Worm (Caenorhabditis elegans) whole organism, L4 larva: Measurements from ENCODE around the gene C08F11.3.
"Not testable (repeated sequence)": the region's sequence is repeated elsewhere in the genome, so short reads cannot be mapped to it uniquely, and the experiment has no call there.

Experiments used
- D1046.2 ChIP-seq: fragments of 200-800 bp; sonication (Bioruptor generic); IDR thresholded peaks from 2 replicates; pipeline ENCODE4 v1.3.6; 2022; ENCODE audit warnings: missing genetic modification characterization, missing compliant biosample characterization
- T20F7.1 ChIP-seq: fragments of 200-800 bp; sonication (Bioruptor generic); optimal IDR thresholded peaks from 2 replicates; lab custom pipeline; 2018; ENCODE audit warnings: mild to moderate bottlenecking, missing genetic modification characterization, missing compliant biosample characterization
- aha-1 ChIP-seq: fragments of 150-350 bp; peaks from one replicate; lab custom pipeline; 2014; ENCODE audit warnings: missing biosample characterization, missing genetic modification characterization
- ama-1 ChIP-seq: fragments of 150-350 bp; optimal IDR thresholded peaks from 2 replicates; lab custom pipeline; 2014; ENCODE audit warnings: inconsistent platforms, mixed read lengths
- attf-4 ChIP-seq: sonication (generic microtip); optimal IDR thresholded peaks from 3 replicates; lab custom pipeline; 2017; ENCODE audit warnings: missing biosample characterization, missing genetic modification characterization
- ceh-62 ChIP-seq: sonication (generic microtip); optimal IDR thresholded peaks from 2 replicates; lab custom pipeline; 2017; ENCODE audit warnings: missing biosample characterization, missing genetic modification characterization
- daf-16 ChIP-seq, 3 experiments: sonication (generic microtip); optimal IDR thresholded peaks; 2 replicates each; lab custom pipeline; 2016 to 2017; ENCODE audit warnings: missing genetic modification characterization in 3 of 3, missing genetic modification reagents in 3 of 3, mild to moderate bottlenecking in 2 of 3, missing compliant biosample characterization in 2 of 3, missing biosample characterization in 1 of 3, moderate library complexity in 1 of 3
- dmd-6 ChIP-seq: fragments of 200-800 bp; sonication (Bioruptor generic); IDR thresholded peaks from 2 replicates; pipeline ENCODE4 v1.3.6; 2022; ENCODE audit warnings: missing genetic modification reagents, missing genetic modification characterization, missing compliant biosample characterization
- dmd-8 ChIP-seq: fragments of 200-800 bp; sonication (Bioruptor generic); IDR thresholded peaks from 2 replicates; pipeline ENCODE4 v1.3.6; 2022; ENCODE audit warnings: missing genetic modification characterization, missing compliant biosample characterization
- dpl-1 ChIP-seq: fragments of 150-350 bp; optimal IDR thresholded peaks from 2 replicates; lab custom pipeline; 2014; ENCODE audit warnings: missing biosample characterization, missing genetic modification reagents, missing genetic modification characterization
- fos-1 ChIP-seq: fragments of 150-350 bp; optimal IDR thresholded peaks from 2 replicates; lab custom pipeline; 2014; ENCODE audit warnings: missing biosample characterization, missing genetic modification characterization
- hlh-11 ChIP-seq: fragments of 200-800 bp; sonication (Bioruptor generic); optimal IDR thresholded peaks from 2 replicates; lab custom pipeline; 2018; ENCODE audit warnings: mild to moderate bottlenecking, missing genetic modification characterization, missing compliant biosample characterization
- lim-7 ChIP-seq: fragments of 200-800 bp; sonication (Bioruptor generic); IDR thresholded peaks from 2 replicates; pipeline ENCODE4 v1.3.6; 2022; ENCODE audit warnings: missing genetic modification characterization, missing compliant biosample characterization
- lin-13 ChIP-seq: fragments of 150-350 bp; optimal IDR thresholded peaks from 2 replicates; lab custom pipeline; 2014; ENCODE audit warnings: missing biosample characterization, missing genetic modification reagents, missing genetic modification characterization
- lin-38 ChIP-seq: fragments of 200-800 bp; sonication (Bioruptor generic); IDR thresholded peaks from 2 replicates; pipeline ENCODE4 v1.3.6; 2022; ENCODE audit warnings: missing genetic modification reagents, missing genetic modification characterization, missing compliant biosample characterization
- lsy-2 ChIP-seq, 2 experiments: fragments of 150-350 bp in 1 of 2; sonication (generic microtip) in 1 of 2; optimal IDR thresholded peaks; 2 replicates each; lab custom pipeline; 2014 to 2017; ENCODE audit warnings: missing biosample characterization in 2 of 2, missing genetic modification characterization in 2 of 2
- mdt-29 ChIP-seq: fragments of 200-800 bp; sonication (Bioruptor generic); IDR thresholded peaks from 2 replicates; pipeline ENCODE4 v1.3.6; 2022; ENCODE audit warnings: missing genetic modification reagents, missing genetic modification characterization, missing compliant biosample characterization
- mxl-3 ChIP-seq: fragments of 200-800 bp; sonication (Bioruptor generic); optimal IDR thresholded peaks from 2 replicates; lab custom pipeline; 2018; ENCODE audit warnings: mild to moderate bottlenecking, missing genetic modification characterization, missing compliant biosample characterization
- nhr-102 ChIP-seq: sonication (generic microtip); optimal IDR thresholded peaks from 2 replicates; lab custom pipeline; 2016; ENCODE audit warnings: mild to moderate bottlenecking, missing genetic modification characterization, moderate library complexity, missing compliant biosample characterization
- nhr-11 ChIP-seq: fragments of 150-350 bp; optimal IDR thresholded peaks from 2 replicates; lab custom pipeline; 2014; ENCODE audit warnings: missing biosample characterization, missing genetic modification characterization
- nhr-111 ChIP-seq: fragments of 200-800 bp; sonication (Bioruptor generic); optimal IDR thresholded peaks from 2 replicates; lab custom pipeline; 2018; ENCODE audit warnings: mild to moderate bottlenecking, missing genetic modification characterization, missing compliant biosample characterization
- nhr-25 ChIP-seq: sonication (generic microtip); optimal IDR thresholded peaks from 2 replicates; lab custom pipeline; 2017; ENCODE audit warnings: missing genetic modification characterization, mild to moderate bottlenecking, missing compliant biosample characterization, antibody characterized with exemption, moderate library complexity, borderline replicate concordance; ENCODE audit not compliant: insufficient read depth
- nhr-28 ChIP-seq: fragments of 150-350 bp; optimal IDR thresholded peaks from 2 replicates; lab custom pipeline; 2014; ENCODE audit warnings: missing biosample characterization, missing genetic modification characterization
- nhr-48 ChIP-seq: sonication (generic microtip); optimal IDR thresholded peaks from 2 replicates; lab custom pipeline; 2016; ENCODE audit warnings: mild to moderate bottlenecking, missing genetic modification characterization, missing compliant biosample characterization
- nhr-6 ChIP-seq: fragments of 150-350 bp; optimal IDR thresholded peaks from 2 replicates; lab custom pipeline; 2014; ENCODE audit warnings: missing biosample characterization, missing genetic modification characterization
- nhr-76 ChIP-seq: fragments of 150-350 bp; optimal IDR thresholded peaks from 2 replicates; lab custom pipeline; 2014; ENCODE audit warnings: missing biosample characterization, missing genetic modification characterization
- nhr-77 ChIP-seq: fragments of 150-350 bp; optimal IDR thresholded peaks from 2 replicates; lab custom pipeline; 2014; ENCODE audit warnings: missing biosample characterization, missing genetic modification characterization
- pha-4 ChIP-seq, 2 experiments: fragments of 150-350 bp in 1 of 2; fragments of 200-800 bp in 1 of 2; sonication (Bioruptor generic) in 1 of 2; IDR thresholded peaks in 1 of 2; optimal IDR thresholded peaks in 1 of 2; 2 replicates each; pipeline versions ENCODE4 v1.3.6 to Lab custom; 2014 to 2022; ENCODE audit warnings: missing genetic modification characterization in 2 of 2, missing genetic modification reagents in 2 of 2, missing biosample characterization in 1 of 2, missing compliant biosample characterization in 1 of 2
- snpc-1.2 ChIP-seq: fragments of 200-800 bp; sonication (Bioruptor generic); IDR thresholded peaks from 2 replicates; pipeline ENCODE4 v1.3.6; 2022; ENCODE audit warnings: missing genetic modification reagents, missing genetic modification characterization, missing compliant biosample characterization
- tag-97 ChIP-seq: fragments of 200-800 bp; sonication (Bioruptor generic); IDR thresholded peaks from 2 replicates; pipeline ENCODE4 v1.3.6; 2022; ENCODE audit warnings: missing genetic modification characterization, missing compliant biosample characterization
- unc-62 ChIP-seq, 3 experiments: fragments of 150-350 bp in 1 of 3; sonication (generic microtip); optimal IDR thresholded peaks in 2 of 3; peaks in 1 of 3; 1 replicate in 1 of 3; 2 replicates in 2 of 3; lab custom pipeline; 2014 to 2017; ENCODE audit warnings: missing biosample characterization in 3 of 3, missing genetic modification characterization in 3 of 3, missing genetic modification reagents in 3 of 3, missing genotype in 1 of 3
- zag-1 ChIP-seq: fragments of 150-350 bp; optimal IDR thresholded peaks from 2 replicates; lab custom pipeline; 2014; ENCODE audit warnings: missing biosample characterization, missing genetic modification characterization
- zip-2 ChIP-seq: fragments of 150-350 bp; optimal IDR thresholded peaks from 2 replicates; lab custom pipeline; 2014; ENCODE audit warnings: missing biosample characterization, missing genetic modification characterization
- ztf-11 ChIP-seq: fragments of 150-350 bp; optimal IDR thresholded peaks from 2 replicates; lab custom pipeline; 2014; ENCODE audit warnings: missing biosample characterization, missing genetic modification characterization

Gene C08F11.3

ce11 chrIV:13619203-13619602 lies at the start of gene C08F11.3:
TSS of gene C08F11.3 (plus strand) at chrIV:13619503.
- peak; percentile 1 for TF ChIP-seq nhr-28 (tag; lab: Kevin White, UChicago)
- TF ChIP-seq daf-16 (GFP tag; optimal IDR thresholded peaks at IDR 0.05; lab: Kevin White, UChicago): no peak
- TF ChIP-seq daf-16 (tag; optimal IDR thresholded peaks at IDR 0.05; lab: Kevin White, UChicago): peak; percentile 71
- no peak for TF ChIP-seq nhr-25 (tag; lab: Kevin White, UChicago)

ce11 chrIV:13574733-13575132 lies 44.6 kb upstream of the C08F11.3 start, which contains the start of gene srd-10:
TSS of gene srd-10 (plus strand) at chrIV:13575033.
- peak; percentile 46 for TF ChIP-seq aha-1 (tag; lab: Kevin White, UChicago)
- no peak for TF ChIP-seq hlh-11 (tag; lab: Kevin White, UChicago)
- TF ChIP-seq, all 104 proteins: peak for 1

- TF ChIP-seq nhr-102 (tag; lab: Kevin White, UChicago): peak; percentile 94
- no peak for TF ChIP-seq attf-4 (tag; lab: Kevin White, UChicago)
- peak in 1 of 2 experiments; percentile 76 for TF ChIP-seq unc-62 (GFP tag; optimal IDR thresholded peaks at IDR 0.05 in 1 of 2; lab: Kevin White, UChicago)
- no peak for TF ChIP-seq unc-62 (tag; optimal IDR thresholded peaks at IDR 0.05; lab: Kevin White, UChicago)
Observed at ce11 chrIV:13575673-13576072, 43.6 kb upstream of the C08F11.3 start.

ce11 chrIV:13578174-13578573 lies 41.1 kb upstream of the C08F11.3 start, which contains the start of gene Y45F10B.8:
TSS of gene Y45F10B.8 (minus strand) at chrIV:13578274.
- not testable (repeated sequence) for TF ChIP-seq mxl-3 (GFP tag; lab: Kevin White, UChicago); nhr-77 (tag; lab: Kevin White, UChicago); lim-7 (GFP tag; lab: Robert Waterston, UW)

ce11 chrIV:13578953-13579352 lies 40.4 kb upstream of the C08F11.3 start, which contains the start of gene sru-16:
TSS of gene sru-16 (plus strand) at chrIV:13579253.
- not testable (repeated sequence) for TF ChIP-seq ama-1 (lab: Kevin White, UChicago); lin-13 (GFP tag; lab: Kevin White, UChicago); ceh-62 (tag; lab: Kevin White, UChicago)
- TF ChIP-seq, all 104 proteins: peak for 0; not testable (repeated sequence) for 104

- TF ChIP-seq pha-4 (GFP tag; IDR thresholded peaks at IDR 0.05; lab: Robert Waterston, UW): no peak
- TF ChIP-seq pha-4 (tag; optimal IDR thresholded peaks at IDR 0.05; lab: Kevin White, UChicago): no peak
- no peak for TF ChIP-seq D1046.2 (GFP tag; lab: Robert Waterston, UW)
- TF ChIP-seq zag-1: no peak
- TF ChIP-seq nhr-11 (tag; lab: Kevin White, UChicago): no peak
- no peak for TF ChIP-seq dpl-1 (GFP tag; lab: Kevin White, UChicago)
- TF ChIP-seq lsy-2 (tag; optimal IDR thresholded peaks at IDR 0.05; lab: Kevin White, UChicago): no peak
- no peak for TF ChIP-seq tag-97 (GFP tag; lab: Robert Waterston, UW)
- no peak for TF ChIP-seq mdt-29
- no peak for TF ChIP-seq snpc-1.2 (GFP tag; lab: Robert Waterston, UW)
- TF ChIP-seq zip-2 (tag; lab: Kevin White, UChicago): no peak
- TF ChIP-seq dmd-6: no peak
- no peak for TF ChIP-seq ama-1 (lab: Kevin White, UChicago)
Observed at ce11 chrIV:13582909-13583308, 36.4 kb upstream of the C08F11.3 start, which contains the start of gene sru-12. TSS of gene sru-12 (plus strand) at chrIV:13583209.

ce11 chrIV:13584646-13585045 lies 34.7 kb upstream of the C08F11.3 start, which contains the start of gene sru-11:
TSS of gene sru-11 (plus strand) at chrIV:13584946.
- TF ChIP-seq nhr-48: no peak
- TF ChIP-seq dmd-8 (GFP tag; lab: Robert Waterston, UW): no peak
- TF ChIP-seq nhr-111 (GFP tag; lab: Kevin White, UChicago): no peak
- TF ChIP-seq zip-2 (tag; lab: Kevin White, UChicago): no peak
- no peak for TF ChIP-seq dmd-6
- no peak for TF ChIP-seq ztf-11 (tag; lab: Kevin White, UChicago)
- TF ChIP-seq nhr-76 (tag; lab: Kevin White, UChicago): no peak
- TF ChIP-seq fos-1 (tag; lab: Kevin White, UChicago): no peak
- no peak for TF ChIP-seq zag-1
- no peak for TF ChIP-seq lin-38 (GFP tag; lab: Robert Waterston, UW)
- no peak for TF ChIP-seq T20F7.1 (GFP tag; lab: Kevin White, UChicago)
- TF ChIP-seq nhr-6 (tag; lab: Kevin White, UChicago): no peak
- TF ChIP-seq nhr-77 (tag; lab: Kevin White, UChicago): no peak
- no peak for TF ChIP-seq ceh-62 (tag; lab: Kevin White, UChicago)
- no peak for TF ChIP-seq nhr-28 (tag; lab: Kevin White, UChicago)
